Fruit fly (Drosophila melanogaster) whole organism, wandering third instar larva: ENCODE measurements around the gene CG7912.

Source experiments
- Dfd ChIP-seq: fragments of >200 bp; optimal IDR thresholded peaks from 2 replicates; lab custom pipeline; 2017; ENCODE audit warnings: missing biosample characterization, missing genetic modification characterization
- Jra ChIP-seq: sonication (Bioruptor generic); optimal IDR thresholded peaks from 2 replicates; lab custom pipeline; 2016; ENCODE audit warnings: missing biosample characterization, missing genetic modification characterization
- br ChIP-seq: fragments of 200-800 bp; sonication (Bioruptor generic); optimal IDR thresholded peaks from 2 replicates; lab custom pipeline; 2016; ENCODE audit warnings: missing biosample characterization, missing genetic modification characterization
- dmrt93B ChIP-seq: fragments of 200-800 bp; sonication (Bioruptor generic); optimal IDR thresholded peaks from 2 replicates; lab custom pipeline; 2018; ENCODE audit warnings: missing biosample characterization, mild to moderate bottlenecking, missing genetic modification characterization
- foxo ChIP-seq, 2 experiments: fragments of 200-800 bp; sonication (Bioruptor generic); optimal IDR thresholded peaks; 2 replicates in 1 of 2; 3 replicates in 1 of 2; lab custom pipeline; 2016 to 2017; ENCODE audit warnings: missing biosample characterization in 2 of 2, missing genetic modification characterization in 2 of 2
- usp ChIP-seq: fragments of >200 bp; optimal IDR thresholded peaks from 2 replicates; lab custom pipeline; 2017; ENCODE audit warnings: missing biosample characterization, missing genetic modification characterization
- woc ChIP-seq: sonication (Bioruptor generic); optimal IDR thresholded peaks from 2 replicates; lab custom pipeline; 2016; ENCODE audit warnings: missing biosample characterization, mild to moderate bottlenecking, missing genetic modification characterization

- TF ChIP-seq dmrt93B (GFP tag; lab: Kevin White, UChicago): no peak
- no peak for TF ChIP-seq Jra (GFP tag; lab: Kevin White, UChicago)
- peak in 1 of 2 experiments; percentile 67 for TF ChIP-seq foxo (GFP tag; optimal IDR thresholded peaks at IDR 0.05; lab: Kevin White, UChicago)
- TF ChIP-seq br (GFP tag; lab: Kevin White, UChicago): peak; percentile 25
- no peak for TF ChIP-seq woc (GFP tag; lab: Kevin White, UChicago)
- no peak for TF ChIP-seq Dfd (GFP tag; lab: Kevin White, UChicago)
- no peak for TF ChIP-seq usp (GFP tag; lab: Kevin White, UChicago)
These were observed 3.9 kb upstream of the CG7912 start for dm6 chr3R:30012602-30013489.
